Worm (Caenorhabditis elegans) whole organism, early embryonic: Measurements from ENCODE around the gene nuc-1.

ENCODE experiments used
- B0310.2 ChIP-seq: sonication (generic microtip); optimal IDR thresholded peaks from 2 replicates; lab custom pipeline; 2016; ENCODE audit warnings: mild to moderate bottlenecking, missing genetic modification characterization, missing compliant biosample characterization
- ama-1 ChIP-seq: fragments of 150-350 bp; optimal IDR thresholded peaks from 2 replicates; lab custom pipeline; 2014
- ets-7 ChIP-seq: sonication (generic microtip); optimal IDR thresholded peaks from 2 replicates; lab custom pipeline; 2016; ENCODE audit warnings: missing genotype, missing genetic modification characterization, missing compliant biosample characterization
- flt-1 ChIP-seq: fragments of 200-800 bp; sonication (Bioruptor generic); IDR thresholded peaks from 2 replicates; pipeline ENCODE4 v1.3.6; 2022; ENCODE audit warnings: missing genetic modification characterization, missing compliant biosample characterization
- hmbx-1 ChIP-seq: sonication (generic microtip); optimal IDR thresholded peaks from 2 replicates; lab custom pipeline; 2016; ENCODE audit warnings: mild to moderate bottlenecking, missing genetic modification characterization, missing compliant biosample characterization
- hmg-4 ChIP-seq: fragments of 200-800 bp; sonication (Bioruptor generic); optimal IDR thresholded peaks from 2 replicates; lab custom pipeline; 2018; ENCODE audit warnings: mild to moderate bottlenecking, missing genetic modification characterization, missing compliant biosample characterization
- hnd-1 ChIP-seq: sonication (generic microtip); optimal IDR thresholded peaks from 2 replicates; lab custom pipeline; 2016; ENCODE audit warnings: missing genetic modification characterization, missing compliant biosample characterization
- pes-1 ChIP-seq: fragments of 200-800 bp; sonication (Bioruptor generic); IDR thresholded peaks from 2 replicates; pipeline ENCODE4 v1.3.6; 2022; ENCODE audit warnings: missing genetic modification reagents, missing genetic modification characterization, missing compliant biosample characterization
- scrt-1 ChIP-seq: fragments of 200-800 bp; sonication (Bioruptor generic); IDR thresholded peaks from 2 replicates; pipeline ENCODE4 v1.3.6; 2022; ENCODE audit warnings: missing genetic modification characterization, missing compliant biosample characterization
- sea-1 ChIP-seq: fragments of 200-800 bp; sonication (Bioruptor generic); conservative IDR thresholded peaks from 2 replicates; pipeline ENCODE4 v1.3.6; 2022; ENCODE audit warnings: missing genetic modification characterization, missing compliant biosample characterization
- tbx-37 ChIP-seq: fragments of 200-800 bp; sonication (Bioruptor generic); conservative IDR thresholded peaks from 2 replicates; pipeline ENCODE4 v1.3.6; 2022; ENCODE audit warnings: missing genetic modification reagents, missing genetic modification characterization, missing compliant biosample characterization
- tra-4 ChIP-seq: sonication (generic microtip); optimal IDR thresholded peaks from 2 replicates; lab custom pipeline; 2017; ENCODE audit warnings: missing genetic modification characterization, missing compliant biosample characterization

DNA sequence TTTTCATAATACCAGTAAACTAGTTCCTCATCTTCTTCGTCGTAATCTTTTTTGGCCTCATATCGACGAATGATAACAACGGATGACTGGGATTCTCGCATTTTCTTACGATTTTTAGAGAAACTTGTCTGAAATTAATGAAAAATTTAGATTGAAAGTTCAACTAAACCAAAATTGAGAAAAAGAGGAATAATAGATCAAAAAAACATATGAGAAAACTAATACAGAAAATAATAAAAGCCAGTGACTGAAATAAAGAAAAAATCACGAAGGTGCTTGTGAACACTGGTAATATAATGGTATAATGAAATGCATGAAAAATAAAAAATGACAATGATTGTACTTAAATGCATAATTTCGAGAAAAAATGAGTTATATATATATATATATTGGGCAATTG is 3.0 kb upstream of the nuc-1 start, which contains the start of gene C07B5.8:
- TF ChIP-seq scrt-1 (GFP tag; lab: Robert Waterston, UW) (no peak), hmg-4 (GFP tag; lab: Kevin White, UChicago) (no peak), sea-1 (no peak), ama-1 (lab: Kevin White, UChicago) (no peak), tra-4 (tag; lab: Kevin White, UChicago) (no peak), hnd-1 (tag; lab: Kevin White, UChicago) (no peak), B0310.2 (tag; lab: Kevin White, UChicago) (no peak), flt-1 (GFP tag; lab: Robert Waterston, UW) (no peak), pes-1 (no peak), ets-7 (tag; lab: Kevin White, UChicago) (no peak), hmbx-1 (no peak), tbx-37 (GFP tag; lab: Robert Waterston, UW) (no peak)
